Worm (Caenorhabditis elegans) whole organism, late embryonic: ENCODE results near the gene mrpl-41.

ENCODE experiments used
- C38D4.7 ChIP-seq: fragments of 200-800 bp; sonication (Bioruptor generic); optimal IDR thresholded peaks from 2 replicates; lab custom pipeline; 2018; ENCODE audit warnings: mild to moderate bottlenecking, missing genetic modification characterization, moderate library complexity, missing compliant biosample characterization
- nfya-1 ChIP-seq: sonication (generic microtip); optimal IDR thresholded peaks from 2 replicates; lab custom pipeline; 2017; ENCODE audit warnings: missing genetic modification characterization, mild to moderate bottlenecking, missing compliant biosample characterization, antibody characterized with exemption, moderate library complexity

Gene mrpl-41

DNA sequence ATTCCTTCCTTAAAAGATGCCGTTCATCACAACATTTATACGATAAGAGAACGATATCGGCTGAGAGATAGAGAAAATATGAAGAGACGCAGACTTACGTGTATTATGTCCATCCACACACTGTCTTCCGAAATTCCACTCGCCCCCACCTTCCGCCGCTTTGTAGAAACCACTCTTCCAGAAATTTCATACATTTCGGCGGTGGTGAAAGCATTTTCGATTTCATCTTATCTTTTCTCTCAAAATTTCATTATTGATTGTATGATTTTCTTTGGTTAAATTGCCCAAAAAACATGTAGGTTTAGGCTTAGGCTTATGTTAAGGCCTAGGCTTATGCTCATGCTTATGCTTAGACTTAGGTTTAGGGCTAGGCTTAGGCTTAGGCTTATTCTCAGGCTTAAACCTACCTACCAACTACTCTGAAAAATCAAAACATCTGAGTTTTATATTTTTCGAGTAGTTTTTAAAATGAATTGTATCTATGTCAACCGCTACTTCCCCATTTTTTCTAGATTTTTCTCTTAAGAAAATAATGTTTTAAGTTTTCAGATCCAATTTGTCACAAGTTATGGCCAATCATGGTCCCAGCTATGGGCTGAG is 48.6 kb downstream of the mrpl-41 start, which contains the start of gene cpn-2:
Gene cpn-2, plus strand, starts transcription at position 550 of the 600 bp plus-strand sequence.
- TF ChIP-seq C38D4.7 (no peak), nfya-1 (tag; lab: Kevin White, UChicago) (peak; percentile 27)
